Worm (Caenorhabditis elegans) whole organism, L3 larva: Measurements from ENCODE around the gene C39E9.7.

Experiments
- R02D3.7 ChIP-seq: fragments of 150-350 bp; optimal IDR thresholded peaks from 2 replicates; lab custom pipeline; 2014; ENCODE audit warnings: missing biosample characterization, missing genetic modification characterization
- ZK546.5 ChIP-seq: sonication (generic microtip); optimal IDR thresholded peaks from 2 replicates; lab custom pipeline; 2017; ENCODE audit warnings: missing biosample characterization, missing genetic modification characterization
- ama-1 ChIP-seq: fragments of 150-350 bp; optimal IDR thresholded peaks from 2 replicates; lab custom pipeline; 2018
- ceh-16 ChIP-seq: sonication (generic microtip); optimal IDR thresholded peaks from 2 replicates; lab custom pipeline; 2017; ENCODE audit warnings: missing biosample characterization, missing genetic modification characterization
- ceh-28 ChIP-seq: fragments of 150-350 bp; optimal IDR thresholded peaks from 2 replicates; lab custom pipeline; 2014; ENCODE audit warnings: missing biosample characterization, missing genetic modification reagents, missing genetic modification characterization
- ceh-9 ChIP-seq: sonication (generic microtip); optimal IDR thresholded peaks from 2 replicates; lab custom pipeline; 2018; ENCODE audit warnings: missing biosample characterization, missing genetic modification characterization
- egl-27 ChIP-seq: sonication (generic microtip); optimal IDR thresholded peaks from 4 replicates; lab custom pipeline; 2017; ENCODE audit warnings: missing biosample characterization, missing genetic modification reagents, missing genetic modification characterization
- elt-1 ChIP-seq: fragments of 150-350 bp; optimal IDR thresholded peaks from 2 replicates; lab custom pipeline; 2014; ENCODE audit warnings: missing biosample characterization, missing genetic modification characterization
- elt-2 ChIP-seq: sonication (generic microtip); optimal IDR thresholded peaks from 2 replicates; lab custom pipeline; 2016; ENCODE audit warnings: missing genetic modification reagents, mild to moderate bottlenecking, missing genetic modification characterization, missing compliant biosample characterization
- elt-3 ChIP-seq, 3 experiments: fragments of 150-350 bp in 1 of 3; sonication (generic microtip) in 2 of 3; optimal IDR thresholded peaks; 2 replicates in 2 of 3; 4 replicates in 1 of 3; lab custom pipeline; 2014 to 2017; ENCODE audit warnings: missing biosample characterization in 3 of 3, missing genetic modification characterization in 3 of 3
- fkh-10 ChIP-seq: sonication (generic microtip); optimal IDR thresholded peaks from 2 replicates; lab custom pipeline; 2017; ENCODE audit warnings: missing biosample characterization, missing genetic modification reagents, missing genetic modification characterization
- fkh-2 ChIP-seq: fragments of 150-350 bp; optimal IDR thresholded peaks from 2 replicates; lab custom pipeline; 2014; ENCODE audit warnings: missing biosample characterization, missing genetic modification reagents, missing genetic modification characterization
- hmg-11 ChIP-seq: sonication (generic microtip); optimal IDR thresholded peaks from 2 replicates; lab custom pipeline; 2016; ENCODE audit warnings: missing genetic modification characterization, missing compliant biosample characterization
- jun-1 ChIP-seq: fragments of 150-350 bp; optimal IDR thresholded peaks from 2 replicates; lab custom pipeline; 2014; ENCODE audit warnings: missing biosample characterization, missing genetic modification reagents, missing genetic modification characterization
- lin-15B ChIP-seq: fragments of 150-350 bp; optimal IDR thresholded peaks from 2 replicates; lab custom pipeline; 2014; ENCODE audit warnings: missing biosample characterization, missing genetic modification characterization
- lin-39 ChIP-seq: fragments of 150-350 bp; optimal IDR thresholded peaks from 2 replicates; lab custom pipeline; 2018; ENCODE audit warnings: missing biosample characterization, missing genetic modification reagents, missing genetic modification characterization
- lsy-12 ChIP-seq: sonication (generic microtip); optimal IDR thresholded peaks from 2 replicates; lab custom pipeline; 2016; ENCODE audit warnings: mild to moderate bottlenecking, missing genetic modification characterization, missing compliant biosample characterization
- mdl-1 ChIP-seq: fragments of 150-350 bp; optimal IDR thresholded peaks from 2 replicates; lab custom pipeline; 2014; ENCODE audit warnings: missing biosample characterization, missing genetic modification characterization
- mml-1 ChIP-seq: fragments of 150-350 bp; sonication (generic microtip); optimal IDR thresholded peaks from 3 replicates; lab custom pipeline; 2014; ENCODE audit warnings: missing biosample characterization, missing genetic modification characterization
- nfya-1 ChIP-seq: sonication (generic microtip); optimal IDR thresholded peaks from 2 replicates; lab custom pipeline; 2017; ENCODE audit warnings: missing genetic modification characterization, mild to moderate bottlenecking, missing compliant biosample characterization, antibody characterized with exemption, moderate library complexity; ENCODE audit not compliant: insufficient read depth
- nhr-12 ChIP-seq: fragments of 150-350 bp; optimal IDR thresholded peaks from 2 replicates; lab custom pipeline; 2014; ENCODE audit warnings: missing biosample characterization, missing genetic modification characterization
- nhr-23 ChIP-seq: fragments of 150-350 bp; optimal IDR thresholded peaks from 2 replicates; lab custom pipeline; 2014; ENCODE audit warnings: missing biosample characterization, missing genetic modification reagents, missing genetic modification characterization
- nhr-237 ChIP-seq: fragments of 150-350 bp; optimal IDR thresholded peaks from 2 replicates; lab custom pipeline; 2014; ENCODE audit warnings: missing biosample characterization, missing genetic modification characterization
- nhr-25 ChIP-seq: sonication (generic microtip); optimal IDR thresholded peaks from 2 replicates; lab custom pipeline; 2017; ENCODE audit warnings: missing biosample characterization, missing genetic modification characterization
- nhr-28 ChIP-seq: fragments of 150-350 bp; optimal IDR thresholded peaks from 2 replicates; lab custom pipeline; 2014; ENCODE audit warnings: missing biosample characterization, missing genetic modification characterization
- nhr-43 ChIP-seq: sonication (generic microtip); optimal IDR thresholded peaks from 2 replicates; lab custom pipeline; 2016; ENCODE audit warnings: mild to moderate bottlenecking, missing genetic modification characterization, missing compliant biosample characterization; ENCODE audit not compliant: poor library complexity, severe bottlenecking
- nhr-76 ChIP-seq: fragments of 150-350 bp; sonication (generic microtip); optimal IDR thresholded peaks from 5 replicates; lab custom pipeline; 2014; ENCODE audit warnings: missing biosample characterization, missing genetic modification characterization
- nhr-77 ChIP-seq: fragments of 150-350 bp; optimal IDR thresholded peaks from 2 replicates; lab custom pipeline; 2014; ENCODE audit warnings: missing biosample characterization, missing genetic modification characterization
- pha-4 ChIP-seq: fragments of 150-350 bp; optimal IDR thresholded peaks from 2 replicates; lab custom pipeline; 2014; ENCODE audit warnings: missing biosample characterization, missing genetic modification reagents, missing genetic modification characterization
- pqm-1 ChIP-seq: fragments of 150-350 bp; optimal IDR thresholded peaks from 2 replicates; lab custom pipeline; 2017; ENCODE audit warnings: missing biosample characterization, missing genetic modification characterization, inconsistent platforms
- sea-2 ChIP-seq: fragments of 150-350 bp; sonication (generic microtip); optimal IDR thresholded peaks from 4 replicates; lab custom pipeline; 2014; ENCODE audit warnings: missing biosample characterization, missing genetic modification reagents, missing genetic modification characterization
- skn-1 ChIP-seq: fragments of 150-350 bp; optimal IDR thresholded peaks from 2 replicates; lab custom pipeline; 2014; ENCODE audit warnings: missing biosample characterization, missing genetic modification characterization
- snpc-4 ChIP-seq: fragments of 150-350 bp; optimal IDR thresholded peaks from 2 replicates; lab custom pipeline; 2014; ENCODE audit warnings: missing biosample characterization, missing genetic modification characterization
- tbx-2 ChIP-seq: sonication (generic microtip); optimal IDR thresholded peaks from 2 replicates; lab custom pipeline; 2016; ENCODE audit warnings: mild to moderate bottlenecking, missing genetic modification characterization, missing compliant biosample characterization
- unc-39 ChIP-seq: sonication (generic microtip); optimal IDR thresholded peaks from 4 replicates; lab custom pipeline; 2017; ENCODE audit warnings: missing biosample characterization, missing genetic modification characterization
- unc-62 ChIP-seq: fragments of 150-350 bp; sonication (generic microtip); optimal IDR thresholded peaks from 4 replicates; lab custom pipeline; 2014; ENCODE audit warnings: missing biosample characterization, missing genetic modification reagents, missing genetic modification characterization
- zag-1 ChIP-seq: fragments of 150-350 bp; optimal IDR thresholded peaks from 2 replicates; lab custom pipeline; 2014; ENCODE audit warnings: missing biosample characterization, missing genetic modification characterization
- ztf-11 ChIP-seq: fragments of 150-350 bp; optimal IDR thresholded peaks from 2 replicates; lab custom pipeline; 2014; ENCODE audit warnings: missing biosample characterization, missing genetic modification characterization
- ztf-4 ChIP-seq: fragments of 150-350 bp; optimal IDR thresholded peaks from 2 replicates; lab custom pipeline; 2014; ENCODE audit warnings: missing biosample characterization, missing genetic modification characterization

The C39E9.7 gene

ce11 chrIV:13057418-13057817 lies 19.1 kb downstream of the C39E9.7 start, which contains the start of gene scl-2:
Gene scl-2 (plus strand): TSS chrIV:13057710.
- peak; percentile 19 for TF ChIP-seq skn-1 (tag; lab: Kevin White, UChicago)
- TF ChIP-seq elt-2 (tag; lab: Kevin White, UChicago): peak; percentile 99
- TF ChIP-seq nhr-77: no peak
- no peak for TF ChIP-seq elt-1 (tag; lab: Kevin White, UChicago)
- TF ChIP-seq jun-1 (tag; lab: Kevin White, UChicago): peak; percentile 96
- TF ChIP-seq egl-27: no peak
- TF ChIP-seq ceh-16 (tag; lab: Kevin White, UChicago): no peak
- no peak for TF ChIP-seq zag-1 (tag; lab: Kevin White, UChicago)
- TF ChIP-seq pha-4 (tag; lab: Kevin White, UChicago): peak; percentile 73
- peak; percentile 99 for TF ChIP-seq pqm-1 (tag; lab: Kevin White, UChicago)

ce11 chrIV:13056026-13056425 lies 20.5 kb downstream of the C39E9.7 start, which contains the start of gene scl-1:
Gene scl-1 (plus strand): TSS chrIV:13056326.
- TF ChIP-seq unc-62 (no peak), ztf-11 (tag; lab: Kevin White, UChicago) (no peak), fkh-2 (tag; lab: Kevin White, UChicago) (no peak), snpc-4 (tag; lab: Kevin White, UChicago) (no peak), sea-2 (GFP tag; lab: Kevin White, UChicago) (no peak), unc-39 (tag; lab: Kevin White, UChicago) (no peak), mml-1 (tag; lab: Kevin White, UChicago) (no peak), ceh-16 (tag; lab: Kevin White, UChicago) (no peak), ceh-9 (tag; lab: Kevin White, UChicago) (no peak), nhr-76 (no peak), nhr-23 (tag; lab: Kevin White, UChicago) (no peak), ama-1 (lab: Kevin White, UChicago) (no peak), tbx-2 (no peak), egl-27 (no peak), skn-1 (tag; lab: Kevin White, UChicago) (no peak), pqm-1 (tag; lab: Kevin White, UChicago) (no peak), nhr-12 (tag; lab: Kevin White, UChicago) (no peak), nhr-25 (no peak)

- no peak for TF ChIP-seq nfya-1 (tag; lab: Kevin White, UChicago)
- TF ChIP-seq ztf-4: no peak
- TF ChIP-seq lsy-12 (tag; lab: Kevin White, UChicago): no peak
- TF ChIP-seq elt-1 (tag; lab: Kevin White, UChicago): no peak
- TF ChIP-seq pha-4 (tag; lab: Kevin White, UChicago): no peak
- no peak for TF ChIP-seq hmg-11 (tag; lab: Kevin White, UChicago)
- no peak for TF ChIP-seq fkh-2 (tag; lab: Kevin White, UChicago)
These were observed 24.0 kb downstream of the C39E9.7 start, which contains the start of gene F49E11.7 for ce11 chrIV:13052568-13052967. Gene F49E11.7 (plus strand): TSS chrIV:13052868.

- TF ChIP-seq mdl-1 (tag; lab: Kevin White, UChicago) (no peak), nhr-28 (tag; lab: Kevin White, UChicago) (no peak), lsy-12 (tag; lab: Kevin White, UChicago) (no peak), R02D3.7 (no peak), pha-4 (tag; lab: Kevin White, UChicago) (no peak), elt-2 (tag; lab: Kevin White, UChicago) (no peak), nhr-23 (tag; lab: Kevin White, UChicago) (no peak), egl-27 (no peak), lin-39 (tag; lab: Kevin White, UChicago) (no peak), unc-39 (tag; lab: Kevin White, UChicago) (no peak), fkh-2 (tag; lab: Kevin White, UChicago) (no peak), ZK546.5 (tag; lab: Kevin White, UChicago) (no peak)
These were observed 25.4 kb downstream of the C39E9.7 start, which contains the start of gene scl-11 for ce11 chrIV:13051073-13051472. Gene scl-11 (plus strand): TSS chrIV:13051373.

ce11 chrIV:13048157-13048556 lies 28.4 kb downstream of the C39E9.7 start, which contains the start of gene scl-10:
Gene scl-10 (plus strand): TSS chrIV:13048457.
- TF ChIP-seq elt-3 (tag; optimal IDR thresholded peaks at IDR 0.05; lab: Kevin White, UChicago): no peak
- TF ChIP-seq mml-1 (tag; lab: Kevin White, UChicago): no peak
- TF ChIP-seq nhr-43 (tag; lab: Kevin White, UChicago): no peak
- TF ChIP-seq ceh-28: no peak
- no peak for TF ChIP-seq unc-39 (tag; lab: Kevin White, UChicago)
- TF ChIP-seq ceh-9 (tag; lab: Kevin White, UChicago): no peak
- TF ChIP-seq zag-1 (tag; lab: Kevin White, UChicago): no peak
- no peak for TF ChIP-seq ztf-11 (tag; lab: Kevin White, UChicago)
- TF ChIP-seq lin-15B (tag; lab: Kevin White, UChicago): no peak
- TF ChIP-seq nhr-28 (tag; lab: Kevin White, UChicago): no peak
- TF ChIP-seq lin-39 (tag; lab: Kevin White, UChicago): no peak
- TF ChIP-seq ceh-16 (tag; lab: Kevin White, UChicago): no peak
- TF ChIP-seq fkh-10 (GFP tag; lab: Kevin White, UChicago): no peak
- no peak for TF ChIP-seq elt-2 (tag; lab: Kevin White, UChicago)
- TF ChIP-seq nhr-237 (tag; lab: Kevin White, UChicago): no peak
- TF ChIP-seq nhr-25: no peak
- no peak for TF ChIP-seq nhr-76
- TF ChIP-seq ama-1 (lab: Kevin White, UChicago): no peak
- no peak for TF ChIP-seq fkh-2 (tag; lab: Kevin White, UChicago)
